Fruit fly (Drosophila melanogaster) whole organism, adult: Measurements from ENCODE around the gene CG32856.
A peak's percentile ranks its signal among the peaks of the same experiment; 100 is the strongest.

ENCODE experiments used
- CG11617 ChIP-seq: fragments of 200-800 bp; sonication (Bioruptor generic); optimal IDR thresholded peaks from 2 replicates; lab custom pipeline; 2017; ENCODE audit warnings: mild to moderate bottlenecking, missing biosample characterization, missing genetic modification reagents, missing genetic modification characterization
- CG12768 ChIP-seq: fragments of 200-800 bp; sonication (Bioruptor generic); optimal IDR thresholded peaks from 2 replicates; lab custom pipeline; 2017; ENCODE audit warnings: missing biosample characterization, missing genetic modification characterization, mild to moderate bottlenecking, moderate library complexity, missing genetic modification reagents
- CG14711 ChIP-seq: fragments of 200-800 bp; sonication (Bioruptor generic); optimal IDR thresholded peaks from 2 replicates; lab custom pipeline; 2018; ENCODE audit warnings: missing biosample characterization, mild to moderate bottlenecking, missing genetic modification characterization, moderate library complexity
- CG1620 ChIP-seq: fragments of 200-800 bp; sonication (Bioruptor generic); optimal IDR thresholded peaks from 2 replicates; lab custom pipeline; 2016; ENCODE audit warnings: missing biosample characterization, missing genetic modification characterization
- CG33017 ChIP-seq: fragments of 200-800 bp; sonication (Bioruptor generic); optimal IDR thresholded peaks from 2 replicates; lab custom pipeline; 2018; ENCODE audit warnings: missing biosample characterization, mild to moderate bottlenecking, missing genetic modification characterization, moderate library complexity
- CG5204 ChIP-seq: fragments of 200-800 bp; sonication (Bioruptor generic); optimal IDR thresholded peaks from 2 replicates; lab custom pipeline; 2016; ENCODE audit warnings: missing biosample characterization, missing genetic modification characterization
- CG7045 ChIP-seq: fragments of 200-800 bp; sonication (Bioruptor generic); optimal IDR thresholded peaks from 2 replicates; lab custom pipeline; 2017; ENCODE audit warnings: missing biosample characterization, mild to moderate bottlenecking, missing genetic modification characterization
- CG7101 ChIP-seq: fragments of 200-800 bp; sonication (Bioruptor generic); optimal IDR thresholded peaks from 2 replicates; lab custom pipeline; 2018; ENCODE audit warnings: missing biosample characterization, mild to moderate bottlenecking, missing genetic modification characterization, moderate library complexity
- Clk ChIP-seq: fragments of 200-800 bp; sonication (Bioruptor generic); optimal IDR thresholded peaks from 2 replicates; lab custom pipeline; 2017; ENCODE audit warnings: missing biosample characterization, missing genetic modification characterization
- Crg-1 ChIP-seq: fragments of 200-800 bp; sonication (Bioruptor generic); optimal IDR thresholded peaks from 2 replicates; lab custom pipeline; 2016; ENCODE audit warnings: missing biosample characterization, missing genetic modification characterization
- Hr96 ChIP-seq: fragments of 200-800 bp; sonication (Bioruptor generic); optimal IDR thresholded peaks from 2 replicates; lab custom pipeline; 2016; ENCODE audit warnings: missing biosample characterization, missing genetic modification characterization
- Mnt ChIP-seq: fragments of 200-800 bp; sonication (Bioruptor generic); optimal IDR thresholded peaks from 2 replicates; lab custom pipeline; 2016; ENCODE audit warnings: missing biosample characterization, mild to moderate bottlenecking, missing genetic modification characterization
- bab1 ChIP-seq: fragments of 200-800 bp; sonication (Bioruptor generic); optimal IDR thresholded peaks from 3 replicates; lab custom pipeline; 2019; ENCODE audit warnings: missing biosample characterization, mild to moderate bottlenecking, missing genetic modification characterization, moderate library complexity
- cic ChIP-seq: fragments of 200-800 bp; sonication (Bioruptor generic); optimal IDR thresholded peaks from 2 replicates; lab custom pipeline; 2017; ENCODE audit warnings: missing biosample characterization, mild to moderate bottlenecking, missing genetic modification characterization, moderate library complexity
- cnc ChIP-seq, 2 experiments: fragments of >200 bp; optimal IDR thresholded peaks; 2 replicates each; lab custom pipeline; 2017
- kay ChIP-seq: fragments of 200-800 bp; sonication (Bioruptor generic); peaks from one replicate; lab custom pipeline; 2016; ENCODE audit warnings: missing biosample characterization, missing genetic modification characterization, borderline replicate concordance
- ovo ChIP-seq: fragments of 200-800 bp; sonication (Bioruptor generic); optimal IDR thresholded peaks from 2 replicates; lab custom pipeline; 2016; ENCODE audit warnings: missing biosample characterization, missing genetic modification characterization
- pad ChIP-seq: fragments of 200-800 bp; sonication (Bioruptor generic); optimal IDR thresholded peaks from 3 replicates; lab custom pipeline; 2017; ENCODE audit warnings: missing biosample characterization, missing genetic modification characterization, mild to moderate bottlenecking, moderate library complexity, missing genetic modification reagents
- tj ChIP-seq: fragments of 200-800 bp; sonication (Bioruptor generic); optimal IDR thresholded peaks from 3 replicates; lab custom pipeline; 2017; ENCODE audit warnings: missing biosample characterization, mild to moderate bottlenecking, missing genetic modification characterization, moderate library complexity
- toe ChIP-seq: fragments of 200-800 bp; sonication (Bioruptor generic); optimal IDR thresholded peaks from 2 replicates; lab custom pipeline; 2016; ENCODE audit warnings: missing biosample characterization, missing genetic modification characterization

The CG32856 gene

DNA sequence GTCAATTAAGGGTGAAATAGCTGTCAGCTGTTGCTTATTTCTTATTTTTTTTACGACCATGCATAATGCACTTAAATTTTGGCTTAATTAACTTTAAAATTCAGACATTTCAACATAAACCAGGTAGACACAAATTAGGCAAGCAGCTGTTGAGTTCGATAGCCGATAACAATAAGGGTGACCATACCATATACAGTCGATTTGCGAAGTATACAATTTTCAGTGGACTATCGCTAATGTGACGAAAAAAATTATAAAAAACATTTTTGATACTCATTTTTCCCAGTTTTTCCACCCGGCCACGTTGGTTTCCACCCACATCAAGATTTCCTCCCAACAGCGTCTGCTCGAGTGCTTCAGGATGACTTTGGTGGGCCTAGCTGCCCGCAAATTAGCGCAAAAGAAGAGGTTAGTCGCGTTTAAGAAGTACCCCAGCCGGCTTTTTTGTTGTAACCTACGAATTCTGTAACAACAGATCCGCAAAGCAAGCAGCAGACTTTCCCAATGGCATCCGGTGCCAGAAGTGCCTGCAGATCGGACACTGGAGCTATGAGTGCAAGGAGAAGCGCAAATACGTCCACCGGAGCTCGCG is 1.4 kb downstream of the CG32856 start, which contains the start of the genes CG4287 and CG5516:
Gene CG4287 (minus strand): TSS at position 178 of the 592 bp plus-strand sequence.
Gene CG5516 (plus strand): TSS at position 195 of the 592 bp plus-strand sequence.
- TF ChIP-seq CG14711 (tag; lab: Kevin White, UChicago) = peak; percentile 43
- peak; percentile 78 for TF ChIP-seq tj (GFP tag; lab: Kevin White, UChicago)
- peak; percentile 12 for TF ChIP-seq CG7101 (tag; lab: Kevin White, UChicago)
- TF ChIP-seq bab1 (GFP tag; lab: Kevin White, UChicago) = peak; percentile 59
- TF ChIP-seq kay (GFP tag; lab: Kevin White, UChicago) = no peak
- TF ChIP-seq Mnt = peak; percentile 31
- TF ChIP-seq CG11617 (GFP tag; lab: Kevin White, UChicago) = peak; percentile 42
- TF ChIP-seq CG33017 = no peak
- TF ChIP-seq CG5204 = no peak

dm6 chr3R:15950843-15951242 is 14.3 kb downstream of the CG32856 start, which contains the start of the genes CG31088 and CG46383:
CG31088 (minus strand) TSS chr3R:15950943.
CG46383 (minus strand) TSS chr3R:15950943.
- TF ChIP-seq Hr96 (GFP tag; lab: Kevin White, UChicago) (no peak), CG33017 (no peak), CG1620 (no peak), pad (no peak), CG11617 (GFP tag; lab: Kevin White, UChicago) (no peak), toe (GFP tag; lab: Kevin White, UChicago) (no peak), ovo (GFP tag; lab: Kevin White, UChicago) (no peak), tj (GFP tag; lab: Kevin White, UChicago) (no peak), CG7045 (GFP tag; lab: Kevin White, UChicago) (no peak), Mnt (no peak), bab1 (GFP tag; lab: Kevin White, UChicago) (no peak)

dm6 chr3R:15947605-15948004 is 17.5 kb downstream of the CG32856 start:
- no peak for TF ChIP-seq bab1 (GFP tag; lab: Kevin White, UChicago)
- no peak for TF ChIP-seq tj (GFP tag; lab: Kevin White, UChicago)
- TF ChIP-seq CG14711 (tag; lab: Kevin White, UChicago) = no peak
- no peak for TF ChIP-seq CG7101 (tag; lab: Kevin White, UChicago)
- no peak for TF ChIP-seq CG5204
- no peak for TF ChIP-seq cnc (optimal IDR thresholded peaks at IDR 0.05; lab: Kevin White, UChicago)
- no peak for TF ChIP-seq cic (GFP tag; lab: Kevin White, UChicago)
- TF ChIP-seq CG7045 (GFP tag; lab: Kevin White, UChicago) = no peak
- TF ChIP-seq kay (GFP tag; lab: Kevin White, UChicago) = no peak
- no peak for TF ChIP-seq Clk (GFP tag; lab: Kevin White, UChicago)
- TF ChIP-seq CG33017 = no peak
- TF ChIP-seq CG12768 (GFP tag; lab: Kevin White, UChicago) = no peak
- TF ChIP-seq toe (GFP tag; lab: Kevin White, UChicago) = no peak
- no peak for TF ChIP-seq CG1620
- TF ChIP-seq Crg-1 (GFP tag; lab: Kevin White, UChicago) = no peak
- no peak for TF ChIP-seq Hr96 (GFP tag; lab: Kevin White, UChicago)
- no peak for TF ChIP-seq CG11617 (GFP tag; lab: Kevin White, UChicago)
- no peak for TF ChIP-seq pad
- no peak for TF ChIP-seq ovo (GFP tag; lab: Kevin White, UChicago)

- TF ChIP-seq CG1620 (no peak), CG12768 (GFP tag; lab: Kevin White, UChicago) (no peak), Mnt (no peak), CG11617 (GFP tag; lab: Kevin White, UChicago) (no peak), toe (GFP tag; lab: Kevin White, UChicago) (no peak), cic (GFP tag; lab: Kevin White, UChicago) (no peak), CG5204 (no peak), ovo (GFP tag; lab: Kevin White, UChicago) (no peak), bab1 (GFP tag; lab: Kevin White, UChicago) (no peak), tj (GFP tag; lab: Kevin White, UChicago) (no peak), Crg-1 (GFP tag; lab: Kevin White, UChicago) (no peak), kay (GFP tag; lab: Kevin White, UChicago) (no peak), CG14711 (tag; lab: Kevin White, UChicago) (no peak), Hr96 (GFP tag; lab: Kevin White, UChicago) (no peak), Clk (GFP tag; lab: Kevin White, UChicago) (no peak), pad (no peak), CG33017 (no peak), CG7101 (tag; lab: Kevin White, UChicago) (no peak), CG7045 (GFP tag; lab: Kevin White, UChicago) (no peak), cnc (optimal IDR thresholded peaks at IDR 0.05; lab: Kevin White, UChicago) (no peak)
Observed at dm6 chr3R:15937708-15938107, 27.4 kb downstream of the CG32856 start.

DNA sequence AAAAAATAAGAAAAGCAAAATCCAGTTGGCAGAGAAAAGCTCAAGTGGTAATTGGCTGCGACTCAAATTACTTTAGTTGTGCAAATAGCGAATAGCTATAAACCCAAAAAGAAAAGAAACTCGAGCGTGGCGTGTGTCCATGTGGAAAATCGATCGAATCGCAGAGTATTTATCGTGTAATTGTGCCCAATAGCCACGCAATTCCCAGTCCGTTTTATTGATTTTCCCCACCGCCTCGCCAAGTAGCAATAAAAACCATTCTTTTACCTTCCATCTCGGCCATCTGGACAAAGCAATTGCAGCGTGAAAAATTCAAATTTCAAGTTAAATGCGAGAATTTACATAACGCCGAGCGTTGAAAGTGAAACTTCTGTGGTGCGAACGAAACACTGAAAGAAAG is 29.6 kb downstream of the CG32856 start:
- TF ChIP-seq bab1 (GFP tag; lab: Kevin White, UChicago) (no peak), Mnt (no peak), pad (no peak)

DNA sequence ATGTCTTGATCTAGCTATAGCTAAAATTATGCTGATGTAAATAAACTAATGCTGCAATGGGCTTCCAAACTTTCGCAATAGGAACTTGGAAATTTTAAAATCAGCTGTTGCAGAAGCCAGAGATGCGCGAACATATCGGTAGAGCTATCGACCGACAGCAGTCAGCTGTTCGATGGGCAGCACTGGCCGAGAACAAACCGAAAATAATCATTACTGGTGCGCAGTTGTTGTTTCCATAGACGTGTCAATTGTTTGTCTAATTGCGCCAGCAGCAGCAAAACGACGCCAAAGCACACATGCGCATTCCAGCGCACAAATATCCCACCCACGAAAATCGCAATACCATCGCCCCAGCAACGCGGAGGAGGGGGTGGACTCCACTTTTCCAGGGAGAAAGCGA is 30.2 kb downstream of the CG32856 start, which contains the start of gene Sap47:
Gene Sap47 (plus strand): TSS at position 149 of the 400 bp plus-strand sequence.
- TF ChIP-seq cic (GFP tag; lab: Kevin White, UChicago) (peak; percentile 47), bab1 (GFP tag; lab: Kevin White, UChicago) (peak; percentile 74), CG33017 (no peak), CG7101 (tag; lab: Kevin White, UChicago) (no peak), tj (GFP tag; lab: Kevin White, UChicago) (peak; percentile 15), cnc (optimal IDR thresholded peaks at IDR 0.05; lab: Kevin White, UChicago) (no peak), CG7045 (GFP tag; lab: Kevin White, UChicago) (no peak), CG1620 (peak; percentile 15), Hr96 (GFP tag; lab: Kevin White, UChicago) (no peak), CG12768 (GFP tag; lab: Kevin White, UChicago) (peak; percentile 25), pad (no peak), Mnt (peak; percentile 44)
